Worm (Caenorhabditis elegans) whole organism, midembryonic: Measurements from ENCODE around the gene ugt-58.

Source experiments
- klf-2 ChIP-seq: fragments of 200-800 bp; sonication (Bioruptor generic); conservative IDR thresholded peaks from 2 replicates; pipeline ENCODE4 v1.3.6; 2022; ENCODE audit warnings: missing genetic modification reagents, missing genetic modification characterization, missing compliant biosample characterization
- med-1 ChIP-seq: sonication (generic microtip); optimal IDR thresholded peaks from 2 replicates; lab custom pipeline; 2017; ENCODE audit warnings: missing genetic modification characterization, mild to moderate bottlenecking, missing compliant biosample characterization, antibody characterized with exemption, missing genetic modification reagents; ENCODE audit not compliant: insufficient read depth
- tab-1 ChIP-seq: fragments of 200-800 bp; sonication (Bioruptor generic); IDR thresholded peaks from 2 replicates; pipeline ENCODE4 v1.3.6; 2022; ENCODE audit warnings: missing genetic modification characterization, missing compliant biosample characterization
- ztf-23 ChIP-seq: fragments of 200-800 bp; sonication (Bioruptor generic); IDR thresholded peaks from 2 replicates; pipeline ENCODE4 v1.3.6; 2022; ENCODE audit warnings: missing genetic modification reagents, missing genetic modification characterization, missing compliant biosample characterization
- ztf-29 ChIP-seq: fragments of 200-800 bp; sonication (Bioruptor generic); IDR thresholded peaks from 2 replicates; pipeline ENCODE4 v1.3.6; 2022; ENCODE audit warnings: missing genetic modification reagents, missing genetic modification characterization, missing compliant biosample characterization

- TF ChIP-seq ztf-23 (GFP tag; lab: Robert Waterston, UW), result no peak
- no peak for TF ChIP-seq med-1 (GFP tag; lab: Kevin White, UChicago)
- TF ChIP-seq ztf-29, result no peak
- TF ChIP-seq klf-2 (GFP tag; lab: Robert Waterston, UW), result no peak
- no peak for TF ChIP-seq tab-1
These were observed 49.7 kb upstream of the ugt-58 start, which contains the start of gene ZK1307.7 for ce11 chrII:9636300-9636699.
